Fruit fly (Drosophila melanogaster): ENCODE data around the gene CG32572.

The CG32572 gene

dm6 chrX:16678845-16679347 is 42.1 kb upstream of the CG32572 start, which contains the start of the genes CG13010 and sing:
Gene CG13010 (minus strand): TSS chrX:16678945.
Gene sing (plus strand): TSS chrX:16679297.
- TF ChIP-seq twi (tag; optimal IDR thresholded peaks at IDR 0.05): peak; percentile 41
- no peak for TF ChIP-seq CG3726 (GFP tag; IDR thresholded peaks at IDR 0.05)
- no peak for TF ChIP-seq sd (tag; optimal IDR thresholded peaks at IDR 0.05)
- TF ChIP-seq bab2 (GFP tag; optimal IDR thresholded peaks at IDR 0.05): no peak
- TF ChIP-seq CG9727 (GFP tag; optimal IDR thresholded peaks at IDR 0.05): no peak
- TF ChIP-seq CG42726 (GFP tag; IDR thresholded peaks at IDR 0.05; ENCODE audit: partially characterized antibody): no peak
- no peak for TF ChIP-seq CG31365 (tag; optimal IDR thresholded peaks at IDR 0.05)
- no peak for TF ChIP-seq CG4282 (GFP tag; optimal IDR thresholded peaks at IDR 0.05)
- TF ChIP-seq CG7271 (tag; optimal IDR thresholded peaks at IDR 0.05): no peak
- TF ChIP-seq onecut (GFP tag; IDR thresholded peaks at IDR 0.05): no peak
- TF ChIP-seq CG12104 (GFP tag; optimal IDR thresholded peaks at IDR 0.05): no peak
- TF ChIP-seq CG4360 (GFP tag; IDR thresholded peaks at IDR 0.05): 0 out of 2 replicates have a peak, but pooled peaks have one; percentile 11
- TF ChIP-seq CG7987 (GFP tag; optimal IDR thresholded peaks at IDR 0.05): no peak
- peak; percentile 52 for TF ChIP-seq sens (GFP tag)
- no peak for TF ChIP-seq zfh1 (GFP tag; IDR thresholded peaks at IDR 0.05)
- TF ChIP-seq CG2712 (tag; optimal IDR thresholded peaks at IDR 0.05): peak; percentile 80

- peak; percentile 34 for TF ChIP-seq NC2β (GFP tag; optimal IDR thresholded peaks at IDR 0.05)
- no peak for TF ChIP-seq HLH3B (GFP tag; IDR thresholded peaks at IDR 0.05)
- no peak for TF ChIP-seq wdn (GFP tag; IDR thresholded peaks at IDR 0.05)
- no peak for TF ChIP-seq Drgx (GFP tag; IDR thresholded peaks at IDR 0.05)
- TF ChIP-seq mld (GFP tag; IDR thresholded peaks at IDR 0.05; ENCODE audit: partially characterized antibody): peak; percentile 70; the same call in 2 of the 3 replicates
- peak in 1 of 3 experiments; percentile 30 for TF ChIP-seq lola (GFP tag; optimal IDR thresholded peaks at IDR 0.05)
- peak; percentile 30 for TF ChIP-seq zfh2 (GFP tag; optimal IDR thresholded peaks at IDR 0.05)
- peak; percentile 21; the same call in 1 of the 3 replicates for TF ChIP-seq ci (GFP tag; IDR thresholded peaks at IDR 0.05)
- TF ChIP-seq Spps (tag; optimal IDR thresholded peaks at IDR 0.05): no peak
- TF ChIP-seq Sin3A (optimal IDR thresholded peaks at IDR 0.05): peak; percentile 48
- TF ChIP-seq pzg (GFP tag; optimal IDR thresholded peaks at IDR 0.05): peak; percentile 59
- TF ChIP-seq CG6813 (GFP tag; optimal IDR thresholded peaks at IDR 0.05): no peak
- TF ChIP-seq tx (GFP tag; optimal IDR thresholded peaks at IDR 0.05): peak; percentile 30
- peak; percentile 31 for TF ChIP-seq sug (tag; optimal IDR thresholded peaks at IDR 0.05)
- peak in 1 of 2 experiments; percentile 3 for TF ChIP-seq Hr51 (GFP tag; optimal IDR thresholded peaks at IDR 0.05)
- peak; percentile 38 for TF ChIP-seq grau (tag; optimal IDR thresholded peaks at IDR 0.05)
- peak; percentile 3 to 10 for TF ChIP-seq chif (GFP tag; optimal IDR thresholded peaks at IDR 0.05)
- peak; percentile 81 for TF ChIP-seq Ets97D (GFP tag; optimal IDR thresholded peaks at IDR 0.05)
- peak; percentile 64 for TF ChIP-seq CG14860 (GFP tag; IDR thresholded peaks at IDR 0.05; ENCODE audit: partially characterized antibody)
- peak; percentile 25 for TF ChIP-seq CG30403 (GFP tag; optimal IDR thresholded peaks at IDR 0.05)
- TF ChIP-seq crp (GFP tag; optimal IDR thresholded peaks at IDR 0.05): peak in 1 of 2 experiments; percentile 32
- TF ChIP-seq CG10321 (GFP tag; IDR thresholded peaks at IDR 0.05): no peak
- peak; percentile 35 for TF ChIP-seq CG8924 (tag; optimal IDR thresholded peaks at IDR 0.05)
- TF ChIP-seq slbo (GFP tag; IDR thresholded peaks at IDR 0.05): peak; percentile 52
- TF ChIP-seq CG15011 (GFP tag; optimal IDR thresholded peaks at IDR 0.05): no peak
- peak; percentile 85 for TF ChIP-seq Bgb (GFP tag; IDR thresholded peaks at IDR 0.05; ENCODE audit: partially characterized antibody)
- TF ChIP-seq ase (GFP tag; IDR thresholded peaks at IDR 0.05): no peak
- TF ChIP-seq CG12391 (tag; optimal IDR thresholded peaks at IDR 0.05): peak; percentile 33
- TF ChIP-seq CG13624 (GFP tag; optimal IDR thresholded peaks at IDR 0.05): peak; percentile 6
- TF ChIP-seq bbx (GFP tag; IDR thresholded peaks at IDR 0.05; ENCODE audit: partially characterized antibody): peak; percentile 79
- no peak for TF ChIP-seq CG18764 (GFP tag; optimal IDR thresholded peaks at IDR 0.05)
- TF ChIP-seq CG31388 (GFP tag; optimal IDR thresholded peaks at IDR 0.05): no peak
- TF ChIP-seq Lhr (GFP tag; optimal IDR thresholded peaks at IDR 0.05): peak; percentile 77
- TF ChIP-seq gfzf (GFP tag; optimal IDR thresholded peaks at IDR 0.05): peak; percentile 36
These were observed 37.2 kb upstream of the CG32572 start, which contains the start of gene Axs for dm6 chrX:16683765-16684164. Gene Axs (minus strand): TSS chrX:16683895.
